Fruit fly (Drosophila melanogaster) whole organism, embryonic: Measurements from ENCODE around the gene E2f1.
A peak's percentile ranks its signal among the peaks of the same experiment; 100 is the strongest.

Experiments
- B-H2 ChIP-seq: fragments of 200-800 bp; sonication (Bioruptor generic); optimal IDR thresholded peaks from 2 replicates; lab custom pipeline; 2018; ENCODE audit warnings: missing biosample characterization, mild to moderate bottlenecking, missing genetic modification characterization
- CG10147 ChIP-seq: fragments of 200-800 bp; sonication (Bioruptor generic); optimal IDR thresholded peaks from 2 replicates; lab custom pipeline; 2019; ENCODE audit warnings: missing biosample characterization, mild to moderate bottlenecking, missing genetic modification characterization, moderate library complexity
- CG12104 ChIP-seq: fragments of 200-800 bp; sonication (Bioruptor generic); optimal IDR thresholded peaks from 3 replicates; lab custom pipeline; 2016; ENCODE audit warnings: missing biosample characterization, missing genetic modification characterization
- CG12236 ChIP-seq: fragments of 200-800 bp; sonication (Bioruptor generic); optimal IDR thresholded peaks from 2 replicates; lab custom pipeline; 2016; ENCODE audit warnings: missing biosample characterization, missing genetic modification characterization
- CG13424 ChIP-seq: fragments of 200-800 bp; sonication (Bioruptor generic); optimal IDR thresholded peaks from 2 replicates; lab custom pipeline; 2019; ENCODE audit warnings: missing biosample characterization, mild to moderate bottlenecking, missing genetic modification characterization, moderate library complexity
- CG1603 ChIP-seq: fragments of 200-800 bp; sonication (Bioruptor generic); optimal IDR thresholded peaks from 2 replicates; lab custom pipeline; 2019; ENCODE audit warnings: missing biosample characterization, mild to moderate bottlenecking, missing genetic modification characterization, moderate library complexity
- CG16863 ChIP-seq: fragments of 200-800 bp; sonication (Bioruptor generic); optimal IDR thresholded peaks from 3 replicates; lab custom pipeline; 2016; ENCODE audit warnings: missing biosample characterization, missing genetic modification characterization
- CG30403 ChIP-seq: fragments of 200-800 bp; sonication (Bioruptor generic); optimal IDR thresholded peaks from 3 replicates; lab custom pipeline; 2016; ENCODE audit warnings: missing biosample characterization, missing genetic modification characterization
- CG32767 ChIP-seq: fragments of 200-800 bp; sonication (Bioruptor generic); IDR thresholded peaks from 2 replicates; pipeline ENCODE4 v1.3.6; 2022; ENCODE audit warnings: missing biosample characterization, missing genetic modification characterization
- CG3726 ChIP-seq: fragments of 200-800 bp; sonication (Bioruptor generic); IDR thresholded peaks from 3 replicates; pipeline ENCODE4, ENCODE4 v1.3.6; 2022; ENCODE audit warnings: missing biosample characterization, missing genetic modification characterization
- CG3838 ChIP-seq: fragments of 200-800 bp; sonication (Bioruptor generic); optimal IDR thresholded peaks from 3 replicates; lab custom pipeline; 2016; ENCODE audit warnings: missing biosample characterization, missing genetic modification characterization
- CG5245 ChIP-seq: fragments of 200-800 bp; sonication (Bioruptor generic); optimal IDR thresholded peaks from 3 replicates; lab custom pipeline; 2016; ENCODE audit warnings: missing biosample characterization, missing genetic modification characterization
- CG5953 ChIP-seq: fragments of 200-800 bp; sonication (Bioruptor generic); IDR thresholded peaks from 2 replicates; pipeline ENCODE4 v1.3.6; 2022; ENCODE audit warnings: missing biosample characterization, missing genetic modification characterization
- CG7786 ChIP-seq: fragments of 200-800 bp; sonication (Bioruptor generic); optimal IDR thresholded peaks from 2 replicates; lab custom pipeline; 2016; ENCODE audit warnings: missing biosample characterization, missing genetic modification characterization
- CG9215 ChIP-seq: fragments of 200-800 bp; sonication (Bioruptor generic); IDR thresholded peaks from 2 replicates; pipeline ENCODE4 v1.3.6; 2022; ENCODE audit warnings: missing biosample characterization, missing genetic modification characterization
- CHES-1-like ChIP-seq: fragments of 200-800 bp; sonication (Bioruptor generic); optimal IDR thresholded peaks from 2 replicates; lab custom pipeline; 2016; ENCODE audit warnings: missing biosample characterization, missing genetic modification characterization
- E2f2 ChIP-seq: fragments of 200-800 bp; sonication (Bioruptor generic); IDR thresholded peaks from 2 replicates; pipeline ENCODE4 v1.3.6; 2022; ENCODE audit warnings: missing biosample characterization, missing genetic modification characterization
- Gsc ChIP-seq: fragments of 200-800 bp; sonication (Bioruptor generic); IDR thresholded peaks from 2 replicates; pipeline ENCODE4 v1.3.6; 2022; ENCODE audit warnings: missing biosample characterization, missing genetic modification characterization
- HHEX ChIP-seq: fragments of 200-800 bp; sonication (Bioruptor generic); optimal IDR thresholded peaks from 3 replicates; lab custom pipeline; 2017; ENCODE audit warnings: missing biosample characterization, mild to moderate bottlenecking, missing genetic modification characterization, missing genetic modification reagents
- HLH3B ChIP-seq: fragments of 200-800 bp; sonication (Bioruptor generic); IDR thresholded peaks from 2 replicates; pipeline ENCODE4 v1.3.6; 2022; ENCODE audit warnings: missing biosample characterization, missing genetic modification characterization
- Kr ChIP-seq: fragments of 200-800 bp; sonication (Bioruptor generic); optimal IDR thresholded peaks from 2 replicates; lab custom pipeline; 2017; ENCODE audit warnings: missing biosample characterization, mild to moderate bottlenecking, missing genetic modification characterization
- MESR4 ChIP-seq: fragments of 200-800 bp; sonication (Bioruptor generic); optimal IDR thresholded peaks from 2 replicates; lab custom pipeline; 2018; ENCODE audit warnings: missing biosample characterization, mild to moderate bottlenecking, missing genetic modification characterization, moderate library complexity
- Mrtf ChIP-seq: fragments of 200-800 bp; sonication (Bioruptor generic); IDR thresholded peaks from 3 replicates; pipeline ENCODE4 v1.3.6; 2022; ENCODE audit warnings: missing biosample characterization, missing genetic modification characterization
- Ravus ChIP-seq: fragments of 200-800 bp; sonication (Bioruptor generic); IDR thresholded peaks from 2 replicates; pipeline ENCODE4 v1.3.6; 2022; ENCODE audit warnings: missing biosample characterization, missing genetic modification characterization
- az2 ChIP-seq: fragments of 200-800 bp; sonication (Bioruptor generic); optimal IDR thresholded peaks from 3 replicates; lab custom pipeline; 2016; ENCODE audit warnings: missing biosample characterization, missing genetic modification characterization
- bigmax ChIP-seq: fragments of 200-800 bp; sonication (Bioruptor generic); optimal IDR thresholded peaks from 2 replicates; lab custom pipeline; 2018; ENCODE audit warnings: missing biosample characterization, mild to moderate bottlenecking, missing genetic modification characterization
- br ChIP-seq: fragments of >200 bp; optimal IDR thresholded peaks from 2 replicates; lab custom pipeline; 2017
- btn ChIP-seq: fragments of 200-800 bp; sonication (Bioruptor generic); optimal IDR thresholded peaks from 2 replicates; lab custom pipeline; 2016; ENCODE audit warnings: missing biosample characterization, missing genetic modification characterization
- chif ChIP-seq, 2 experiments: fragments of 200-800 bp; sonication (Bioruptor generic); optimal IDR thresholded peaks; 3 replicates each; lab custom pipeline; 2016; ENCODE audit warnings: missing biosample characterization in 2 of 2, missing genetic modification characterization in 2 of 2
- cwo ChIP-seq: fragments of 200-800 bp; sonication (Bioruptor generic); optimal IDR thresholded peaks from 3 replicates; lab custom pipeline; 2017; ENCODE audit warnings: missing biosample characterization, missing genetic modification characterization, mild to moderate bottlenecking, moderate library complexity, missing genetic modification reagents
- da ChIP-seq: fragments of 200-800 bp; sonication (Bioruptor generic); optimal IDR thresholded peaks from 2 replicates; lab custom pipeline; 2016; ENCODE audit warnings: missing biosample characterization, missing genetic modification characterization
- dimm ChIP-seq: fragments of 200-800 bp; sonication (Bioruptor generic); IDR thresholded peaks from 2 replicates; pipeline ENCODE4 v1.3.6; 2022; ENCODE audit warnings: missing biosample characterization, missing genetic modification characterization
- disco-r ChIP-seq: fragments of 200-800 bp; sonication (Bioruptor generic); optimal IDR thresholded peaks from 2 replicates; lab custom pipeline; 2016; ENCODE audit warnings: missing biosample characterization, missing genetic modification characterization
- eyg ChIP-seq: fragments of 200-800 bp; sonication (Bioruptor generic); optimal IDR thresholded peaks from 3 replicates; lab custom pipeline; 2016; ENCODE audit warnings: missing biosample characterization, missing genetic modification characterization
- fru ChIP-seq: fragments of >200 bp; optimal IDR thresholded peaks from 2 replicates; lab custom pipeline; 2017
- gce ChIP-seq: fragments of 200-800 bp; sonication (Bioruptor generic); IDR thresholded peaks from 3 replicates; pipeline ENCODE4 v1.3.6; 2022; ENCODE audit warnings: missing biosample characterization, missing genetic modification characterization
- gcm ChIP-seq: fragments of 200-800 bp; sonication (Bioruptor generic); optimal IDR thresholded peaks from 2 replicates; lab custom pipeline; 2019; ENCODE audit warnings: missing biosample characterization, mild to moderate bottlenecking, missing genetic modification characterization, moderate library complexity
- hth ChIP-seq: fragments of >200 bp; optimal IDR thresholded peaks from 2 replicates; lab custom pipeline; 2017; ENCODE audit warnings: inconsistent platforms
- insv ChIP-seq, 2 experiments: fragments of 200-800 bp; sonication (Bioruptor generic); optimal IDR thresholded peaks; 3 replicates each; lab custom pipeline; 2016 to 2018; ENCODE audit warnings: missing biosample characterization in 2 of 2, missing genetic modification characterization in 2 of 2
- jigr1 ChIP-seq: fragments of 200-800 bp; sonication (Bioruptor generic); IDR thresholded peaks from 3 replicates; pipeline ENCODE4 v1.3.6; 2022; ENCODE audit warnings: missing biosample characterization, missing genetic modification characterization
- mld ChIP-seq: fragments of 200-800 bp; sonication (Bioruptor generic); IDR thresholded peaks from 3 replicates; pipeline ENCODE4 v1.3.6; 2022; ENCODE audit warnings: missing biosample characterization, missing genetic modification characterization; ENCODE audit not compliant: partially characterized antibody
- nerfin-1 ChIP-seq: fragments of 200-800 bp; sonication (Bioruptor generic); optimal IDR thresholded peaks from 3 replicates; lab custom pipeline; 2019; ENCODE audit warnings: missing biosample characterization, mild to moderate bottlenecking, missing genetic modification characterization, moderate library complexity
- p53 ChIP-seq: fragments of 200-800 bp; sonication (Bioruptor generic); optimal IDR thresholded peaks from 2 replicates; lab custom pipeline; 2016; ENCODE audit warnings: missing biosample characterization, missing genetic modification characterization
- peb ChIP-seq: fragments of 200-800 bp; sonication (Bioruptor generic); IDR thresholded peaks from 2 replicates; pipeline ENCODE4 v1.3.6; 2022; ENCODE audit warnings: missing biosample characterization, missing genetic modification characterization
- pho ChIP-seq: fragments of 200-800 bp; sonication (Bioruptor generic); optimal IDR thresholded peaks from 2 replicates; lab custom pipeline; 2016; ENCODE audit warnings: missing biosample characterization, missing genetic modification characterization
- prd ChIP-seq, 3 experiments: fragments of >200 bp in 2 of 3; fragments of 200-800 bp in 1 of 3; sonication (Bioruptor generic) in 1 of 3; optimal IDR thresholded peaks in 2 of 3; IDR thresholded peaks in 1 of 3; 2 replicates in 2 of 3; 3 replicates in 1 of 3; pipeline versions ENCODE4 v1.3.6 to Lab custom; 2017 to 2022; ENCODE audit warnings: missing biosample characterization in 1 of 3, missing genetic modification characterization in 1 of 3
- pzg ChIP-seq: fragments of 200-800 bp; sonication (Bioruptor generic); optimal IDR thresholded peaks from 3 replicates; lab custom pipeline; 2018; ENCODE audit warnings: missing biosample characterization, mild to moderate bottlenecking, missing genetic modification characterization, moderate library complexity
- ranshi ChIP-seq: fragments of 200-800 bp; sonication (Bioruptor generic); IDR thresholded peaks from 2 replicates; pipeline ENCODE4 v1.3.6; 2022; ENCODE audit warnings: missing biosample characterization, missing genetic modification characterization
- row ChIP-seq: fragments of 200-800 bp; sonication (Bioruptor generic); IDR thresholded peaks from 3 replicates; pipeline ENCODE4 v1.3.6; 2022; ENCODE audit warnings: missing biosample characterization, missing genetic modification characterization
- sc ChIP-seq, 3 experiments: fragments of >200 bp in 2 of 3; fragments of 200-800 bp in 1 of 3; sonication (Bioruptor generic) in 1 of 3; optimal IDR thresholded peaks; 2 replicates in 2 of 3; 3 replicates in 1 of 3; lab custom pipeline; 2017; ENCODE audit warnings: mild to moderate bottlenecking in 1 of 3, missing biosample characterization in 1 of 3, missing genetic modification characterization in 1 of 3, missing genetic modification reagents in 1 of 3
- sr ChIP-seq: fragments of 200-800 bp; sonication (Bioruptor generic); IDR thresholded peaks from 3 replicates; pipeline ENCODE4 v1.3.6; 2022; ENCODE audit warnings: missing biosample characterization, missing genetic modification characterization
- wdn ChIP-seq: fragments of 200-800 bp; sonication (Bioruptor generic); IDR thresholded peaks from 2 replicates; pipeline ENCODE4 v1.3.6; 2022; ENCODE audit warnings: missing biosample characterization, missing genetic modification characterization

Gene E2f1

DNA sequence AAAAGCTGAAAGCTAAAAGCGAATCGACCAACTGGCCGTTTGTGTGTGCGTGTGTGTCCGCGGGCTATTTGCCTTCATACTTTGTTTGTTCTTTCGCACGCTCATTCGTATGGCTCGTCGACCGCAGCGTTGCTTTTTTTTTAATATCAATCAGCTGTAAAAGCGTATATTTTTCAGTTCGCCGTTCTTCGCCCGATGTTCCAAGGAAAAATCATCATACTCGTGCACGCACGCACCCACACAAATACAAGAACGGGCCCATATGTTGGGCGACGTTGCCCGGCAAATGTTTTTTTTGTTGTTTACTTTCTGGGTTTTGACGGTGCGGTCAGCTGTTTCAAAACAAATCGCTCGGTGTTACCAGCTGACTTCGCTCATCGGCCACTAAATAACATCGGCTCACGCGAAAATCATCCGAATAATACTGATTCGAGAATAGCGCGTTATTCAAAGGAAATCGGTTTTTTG is at the start of gene E2f1 (continued):
- no peak for TF ChIP-seq eyg (GFP tag; lab: Kevin White, UChicago)
- TF ChIP-seq mld (GFP tag; lab: Robert Waterston, UW) = no peak
- TF ChIP-seq p53 (GFP tag; lab: Kevin White, UChicago) = no peak
- no peak for TF ChIP-seq disco-r (GFP tag; lab: Kevin White, UChicago)
- peak; percentile 51; the same call in 2 of the 3 replicates for TF ChIP-seq sr (GFP tag; lab: Robert Waterston, UW)
- TF ChIP-seq bigmax (GFP tag; lab: Kevin White, UChicago) = no peak
- TF ChIP-seq cwo (GFP tag; lab: Kevin White, UChicago) = no peak
- TF ChIP-seq Mrtf (GFP tag; lab: Robert Waterston, UW) = no peak
- TF ChIP-seq da (GFP tag; lab: Kevin White, UChicago) = no peak
- no peak for TF ChIP-seq chif (GFP tag; optimal IDR thresholded peaks at IDR 0.05; lab: Kevin White, UChicago)
- TF ChIP-seq jigr1 (GFP tag; lab: Robert Waterston, UW) = no peak
- TF ChIP-seq CG13424 (tag; lab: Kevin White, UChicago) = no peak
- no peak for TF ChIP-seq CG30403
- peak in 1 of 2 experiments; percentile 81 for TF ChIP-seq insv (GFP tag; optimal IDR thresholded peaks at IDR 0.05; lab: Kevin White, UChicago)
- TF ChIP-seq dimm (GFP tag; lab: Robert Waterston, UW) = no peak
- TF ChIP-seq fru (lab: Kevin White, UChicago) = no peak
- no peak for TF ChIP-seq CG9215 (GFP tag; lab: Robert Waterston, UW)
- TF ChIP-seq btn (GFP tag; lab: Kevin White, UChicago) = no peak
- TF ChIP-seq CG3726 = no peak
- TF ChIP-seq CHES-1-like = peak; percentile 78
- no peak for TF ChIP-seq pho (GFP tag; lab: Kevin White, UChicago)
- peak; percentile 20 for TF ChIP-seq gcm (GFP tag; lab: Kevin White, UChicago)
- TF ChIP-seq HLH3B (GFP tag; lab: Robert Waterston, UW) = no peak
- TF ChIP-seq nerfin-1 (tag; lab: Kevin White, UChicago) = no peak
- peak; percentile 6 for TF ChIP-seq B-H2 (GFP tag; lab: Kevin White, UChicago)
- TF ChIP-seq CG3838 = peak; percentile 19
- TF ChIP-seq prd (optimal IDR thresholded peaks at IDR 0.05; lab: Kevin White, UChicago) = no peak
- no peak for TF ChIP-seq prd (GFP tag; IDR thresholded peaks at IDR 0.05; lab: Robert Waterston, UW)
- no peak for TF ChIP-seq hth (lab: Kevin White, UChicago)
- no peak for TF ChIP-seq Ravus (GFP tag; lab: Robert Waterston, UW)
- no peak for TF ChIP-seq CG12104 (GFP tag; lab: Kevin White, UChicago)
- TF ChIP-seq Kr (GFP tag; lab: Kevin White, UChicago) = no peak
- no peak for TF ChIP-seq CG16863 (GFP tag; lab: Kevin White, UChicago)
- TF ChIP-seq MESR4 (GFP tag; lab: Kevin White, UChicago) = peak; percentile 13
- TF ChIP-seq CG1603 = peak; percentile 68
- no peak for TF ChIP-seq CG12236 (GFP tag; lab: Kevin White, UChicago)
- TF ChIP-seq CG5245 = no peak
- TF ChIP-seq pzg = peak; percentile 94
- TF ChIP-seq E2f2 = peak; percentile 90
- no peak for TF ChIP-seq wdn (GFP tag; lab: Robert Waterston, UW)
- TF ChIP-seq Gsc = no peak
- no peak for TF ChIP-seq peb (GFP tag; lab: Robert Waterston, UW)
- TF ChIP-seq CG7786 = no peak
- TF ChIP-seq ranshi (GFP tag; lab: Robert Waterston, UW) = no peak
- no peak for TF ChIP-seq gce (GFP tag; lab: Robert Waterston, UW)
- TF ChIP-seq row (GFP tag; lab: Robert Waterston, UW) = peak; percentile 29; the same call in 1 of the 3 replicates
- no peak for TF ChIP-seq CG32767 (GFP tag; lab: Robert Waterston, UW)
- no peak for TF ChIP-seq CG5953
- TF ChIP-seq CG10147 = no peak
- no peak for TF ChIP-seq HHEX (GFP tag; lab: Kevin White, UChicago)
- TF ChIP-seq br (lab: Kevin White, UChicago) = no peak
- no peak for TF ChIP-seq sc (optimal IDR thresholded peaks at IDR 0.05; lab: Kevin White, UChicago)
- no peak for TF ChIP-seq sc (GFP tag; optimal IDR thresholded peaks at IDR 0.05; lab: Kevin White, UChicago)
- no peak for TF ChIP-seq az2 (GFP tag; lab: Kevin White, UChicago)
